Fruit fly (Drosophila melanogaster) Kc167 (cell line): ENCODE results near the gene CG18428.

Experiments
- Myc ChIP-seq: fragments of >200 bp; optimal IDR thresholded peaks from 2 replicates; lab custom pipeline; 2017; ENCODE audit warnings: missing external identifiers
- h ChIP-seq: fragments of >200 bp; optimal IDR thresholded peaks from 3 replicates; lab custom pipeline; 2018; ENCODE audit warnings: missing external identifiers
- insv ChIP-seq: fragments of >200 bp; optimal IDR thresholded peaks from 3 replicates; lab custom pipeline; 2018; ENCODE audit warnings: missing external identifiers
- psq ChIP-seq: fragments of >200 bp; optimal IDR thresholded peaks from 2 replicates; lab custom pipeline; 2017; ENCODE audit warnings: missing external identifiers
- ttk ChIP-seq: sonication (Bioruptor generic); optimal IDR thresholded peaks from 2 replicates; lab custom pipeline; 2017; ENCODE audit warnings: missing external identifiers

- no peak for TF ChIP-seq psq (lab: Kevin White, UChicago)
- TF ChIP-seq h (lab: Kevin White, UChicago) = no peak
- no peak for TF ChIP-seq insv (lab: Kevin White, UChicago)
- no peak for TF ChIP-seq ttk
- TF ChIP-seq Myc = no peak
Measured at dm6 chr3R:24104471-24105311, 4.4 kb upstream of the CG18428 start.
